Worm (Caenorhabditis elegans) whole organism, L4/young adult: Measurements from ENCODE around the gene F48E8.4.

ENCODE experiments used
- W03F9.2 ChIP-seq: fragments of 150-350 bp; optimal IDR thresholded peaks from 2 replicates; lab custom pipeline; 2014; ENCODE audit warnings: missing biosample characterization, missing genetic modification characterization
- dao-5 ChIP-seq: sonication (generic microtip); optimal IDR thresholded peaks from 2 replicates; lab custom pipeline; 2016; ENCODE audit warnings: missing genotype, missing genetic modification characterization, moderate library complexity, missing compliant biosample characterization
- him-1 ChIP-seq: sonication (generic microtip); optimal IDR thresholded peaks from 2 replicates; lab custom pipeline; 2016; ENCODE audit warnings: missing genotype, missing genetic modification reagents, missing genetic modification characterization, missing compliant biosample characterization

DNA sequence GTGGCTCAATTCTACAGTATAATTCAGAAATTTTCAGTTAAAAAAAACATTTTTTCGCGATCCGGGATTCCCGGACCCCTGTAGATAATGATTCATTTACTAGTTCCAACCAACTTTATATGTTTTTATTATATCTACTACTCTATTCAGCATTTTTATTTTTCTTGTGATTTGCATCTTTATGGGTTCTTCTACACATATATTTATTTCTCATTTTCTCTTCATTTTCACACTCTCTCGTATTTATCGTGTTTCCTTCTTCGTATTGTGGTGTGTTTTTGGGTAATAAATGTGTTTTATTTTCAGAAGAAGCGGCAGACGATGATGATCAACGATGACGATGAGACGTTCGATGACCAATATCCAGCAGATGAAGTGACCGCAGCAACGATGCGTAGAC is 10.7 kb downstream of the F48E8.4 start, which contains the start of gene F48E8.2:
- TF ChIP-seq W03F9.2 (no peak), him-1 (tag; lab: Kevin White, UChicago) (no peak), dao-5 (no peak)
